Worm (Caenorhabditis elegans): Measurements from ENCODE around the gene B0334.5.

Gene B0334.5

DNA sequence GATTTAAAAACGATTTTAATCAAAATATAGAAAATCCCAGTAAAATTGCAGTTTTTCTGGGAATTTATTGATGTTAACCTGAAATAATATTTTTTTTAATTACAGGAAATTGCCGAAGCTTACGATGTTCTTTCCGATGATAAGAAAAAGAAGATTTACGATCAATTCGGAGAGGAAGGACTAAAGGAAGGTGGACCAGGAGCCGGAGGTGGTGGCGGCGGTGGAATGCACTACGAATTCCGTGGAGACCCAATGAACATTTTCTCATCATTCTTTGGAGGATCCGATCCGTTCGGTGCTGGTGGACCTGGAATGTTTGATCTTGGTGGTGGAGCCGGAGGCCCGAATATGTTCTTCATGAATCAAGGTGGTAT is 48.5 kb downstream of the B0334.5 start:
- no peak for TF ChIP-seq gmeb-1 (tag; optimal IDR thresholded peaks at IDR 0.05)
- TF ChIP-seq blmp-1 (tag; optimal IDR thresholded peaks at IDR 0.05; ENCODE audit: insufficient read depth), result no peak
- no peak for TF ChIP-seq snpc-4 (tag; optimal IDR thresholded peaks at IDR 0.05)
- no peak for TF ChIP-seq C34F6.9 (tag; optimal IDR thresholded peaks at IDR 0.05)
- TF ChIP-seq sem-4 (tag; optimal IDR thresholded peaks at IDR 0.05), result no peak
- no peak for TF ChIP-seq mdl-1 (tag; optimal IDR thresholded peaks at IDR 0.05)
- no peak for TF ChIP-seq nhr-12 (tag; optimal IDR thresholded peaks at IDR 0.05)
- no peak for TF ChIP-seq dmd-4 (tag; optimal IDR thresholded peaks at IDR 0.05)
- no peak for TF ChIP-seq nhr-21 (tag; optimal IDR thresholded peaks at IDR 0.05)

DNA sequence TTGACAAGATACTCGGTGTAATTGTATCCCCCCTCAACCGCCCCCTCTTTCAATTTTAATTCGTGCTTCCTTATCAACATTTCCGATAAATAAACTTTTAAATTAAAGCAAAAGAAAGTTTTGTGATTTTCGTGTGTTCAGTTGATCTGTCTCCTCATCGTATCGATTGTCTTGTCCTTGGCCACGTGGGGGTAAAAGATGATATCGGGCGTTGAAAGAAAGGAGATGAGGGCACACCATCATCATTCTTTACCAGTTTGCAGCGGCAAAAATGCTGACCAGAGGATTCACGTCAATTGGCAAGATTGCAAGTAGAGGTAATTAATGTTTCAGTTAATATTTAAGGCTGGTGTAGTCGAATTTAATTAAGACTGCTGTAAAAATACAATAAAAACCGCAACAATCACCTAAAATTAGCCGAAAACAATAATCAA is 49.8 kb downstream of the B0334.5 start, which contains the start of gene F54D5.7:
TSS of gene F54D5.7 (plus strand) at position 264 of the 434 bp plus-strand sequence.
- TF ChIP-seq nhr-21 (tag; optimal IDR thresholded peaks at IDR 0.05), result peak; percentile 61
- TF ChIP-seq zag-1 (tag; optimal IDR thresholded peaks at IDR 0.05), result no peak
- peak; percentile 37 for TF ChIP-seq F13H6.1 (tag; optimal IDR thresholded peaks at IDR 0.05)
- TF ChIP-seq mdl-1 (tag; optimal IDR thresholded peaks at IDR 0.05), result peak in 1 of 2 experiments; percentile 64
- TF ChIP-seq sma-9 (GFP tag; optimal IDR thresholded peaks at IDR 0.05), result peak; percentile 58
- no peak for TF ChIP-seq sma-9 (tag; optimal IDR thresholded peaks at IDR 0.05)
- no peak for TF ChIP-seq nhr-23 (tag; optimal IDR thresholded peaks at IDR 0.05)
- TF ChIP-seq unc-39 (tag; optimal IDR thresholded peaks at IDR 0.05), result no peak
- TF ChIP-seq alr-1 (tag; optimal IDR thresholded peaks at IDR 0.05), result no peak
- no peak for TF ChIP-seq R02D3.7 (tag; optimal IDR thresholded peaks at IDR 0.05)
- no peak for TF ChIP-seq mab-5 (tag; optimal IDR thresholded peaks at IDR 0.05)
- no peak for TF ChIP-seq nhr-12 (tag; optimal IDR thresholded peaks at IDR 0.05)
- peak; percentile 97 for TF ChIP-seq crh-2 (tag; optimal IDR thresholded peaks at IDR 0.05)
- peak; percentile 43 for TF ChIP-seq sma-3 (GFP tag; optimal IDR thresholded peaks at IDR 0.05)
- TF ChIP-seq ZK546.5 (tag; optimal IDR thresholded peaks at IDR 0.05), result no peak
- peak; percentile 24 to 75 for TF ChIP-seq lsy-2 (tag; optimal IDR thresholded peaks at IDR 0.05)
- no peak for TF ChIP-seq peb-1 (tag; optimal IDR thresholded peaks at IDR 0.05)
- TF ChIP-seq elt-3 (tag; optimal IDR thresholded peaks at IDR 0.05), result no peak
- no peak for TF ChIP-seq nhr-11 (tag; optimal IDR thresholded peaks at IDR 0.05)
- no peak for TF ChIP-seq mbf-1 (tag; optimal IDR thresholded peaks at IDR 0.05)
- no peak for TF ChIP-seq ceh-82 (tag; optimal IDR thresholded peaks at IDR 0.05)
- peak; percentile 52 for TF ChIP-seq nhr-6 (tag; optimal IDR thresholded peaks at IDR 0.05)
- peak; percentile 37 for TF ChIP-seq aly-2 (tag; optimal IDR thresholded peaks at IDR 0.05)
- TF ChIP-seq unc-62 (GFP tag; optimal IDR thresholded peaks at IDR 0.05), result peak; percentile 20
- TF ChIP-seq unc-55 (GFP tag; optimal IDR thresholded peaks at IDR 0.05), result no peak
- TF ChIP-seq egl-27 (tag; optimal IDR thresholded peaks at IDR 0.05), result no peak
- TF ChIP-seq fos-1 (tag; optimal IDR thresholded peaks at IDR 0.05), result peak; percentile 13
- peak; percentile 83 for TF ChIP-seq nhr-129 (tag; optimal IDR thresholded peaks at IDR 0.05)
- TF ChIP-seq gmeb-1 (tag; optimal IDR thresholded peaks at IDR 0.05), result peak; percentile 35
- peak; percentile 65 for TF ChIP-seq nhr-25 (tag; optimal IDR thresholded peaks at IDR 0.05)
- peak; percentile 27 for TF ChIP-seq sem-4 (tag; optimal IDR thresholded peaks at IDR 0.05)
- peak; percentile 96 for TF ChIP-seq ztf-4 (tag; optimal IDR thresholded peaks at IDR 0.05)
- peak; percentile 34 for TF ChIP-seq blmp-1 (tag; optimal IDR thresholded peaks at IDR 0.05; ENCODE audit: insufficient read depth)
- no peak for TF ChIP-seq elt-1 (tag; optimal IDR thresholded peaks at IDR 0.05)
- TF ChIP-seq lin-39 (tag; optimal IDR thresholded peaks at IDR 0.05), result no peak
- no peak for TF ChIP-seq snpc-4 (tag; optimal IDR thresholded peaks at IDR 0.05)
- TF ChIP-seq nhr-237 (tag; optimal IDR thresholded peaks at IDR 0.05), result no peak
- TF ChIP-seq skn-1 (tag; optimal IDR thresholded peaks at IDR 0.05), result no peak
- TF ChIP-seq ama-1 (optimal IDR thresholded peaks at IDR 0.05), result peak; percentile 99
- 0 out of 2 replicates have a peak, but pooled peaks have one; percentile 83 for TF ChIP-seq ztf-1 (GFP tag; conservative IDR thresholded peaks at IDR 0.05)
- TF ChIP-seq nhr-10 (tag; optimal IDR thresholded peaks at IDR 0.05), result no peak
- TF ChIP-seq Y55F3AM.14 (GFP tag; optimal IDR thresholded peaks at IDR 0.05), result no peak
- peak; percentile 3 for TF ChIP-seq ceh-16 (tag; optimal IDR thresholded peaks at IDR 0.05)
- peak; percentile 50 for TF ChIP-seq lin-13 (GFP tag; optimal IDR thresholded peaks at IDR 0.05)
- TF ChIP-seq ztf-11 (tag; optimal IDR thresholded peaks at IDR 0.05), result no peak
- TF ChIP-seq C34F6.9 (tag; optimal IDR thresholded peaks at IDR 0.05), result peak; percentile 61

Measured in whole organism, L2 larva.